Worm (Caenorhabditis elegans) whole organism, midembryonic: Measurements from ENCODE around the gene H04D03.6.
"Not testable (repeated sequence)": the region's sequence is repeated elsewhere in the genome, so short reads cannot be mapped to it uniquely, and the experiment has no call there.

ENCODE experiments used
- T22C8.4 ChIP-seq: fragments of 200-800 bp; sonication (Bioruptor generic); IDR thresholded peaks from 2 replicates; pipeline ENCODE4 v1.3.6; 2022; ENCODE audit warnings: missing genetic modification characterization, missing compliant biosample characterization
- cog-1 ChIP-seq: sonication (generic microtip); optimal IDR thresholded peaks from 2 replicates; lab custom pipeline; 2016; ENCODE audit warnings: missing genetic modification characterization, missing compliant biosample characterization
- flt-1 ChIP-seq: fragments of 200-800 bp; sonication (Bioruptor generic); IDR thresholded peaks from 2 replicates; pipeline ENCODE4 v1.3.6; 2022; ENCODE audit warnings: missing genetic modification characterization, missing compliant biosample characterization
- med-1 ChIP-seq: sonication (generic microtip); optimal IDR thresholded peaks from 2 replicates; lab custom pipeline; 2017; ENCODE audit warnings: missing genetic modification characterization, mild to moderate bottlenecking, missing compliant biosample characterization, antibody characterized with exemption, missing genetic modification reagents; ENCODE audit not compliant: insufficient read depth
- ref-1 ChIP-seq: fragments of 200-800 bp; sonication (Bioruptor generic); conservative IDR thresholded peaks from 2 replicates; pipeline ENCODE4 v1.3.6; 2022; ENCODE audit warnings: missing genetic modification reagents, missing genetic modification characterization, missing compliant biosample characterization
- tab-1 ChIP-seq: fragments of 200-800 bp; sonication (Bioruptor generic); IDR thresholded peaks from 2 replicates; pipeline ENCODE4 v1.3.6; 2022; ENCODE audit warnings: missing genetic modification characterization, missing compliant biosample characterization
- ztf-23 ChIP-seq: fragments of 200-800 bp; sonication (Bioruptor generic); IDR thresholded peaks from 2 replicates; pipeline ENCODE4 v1.3.6; 2022; ENCODE audit warnings: missing genetic modification reagents, missing genetic modification characterization, missing compliant biosample characterization
- ztf-29 ChIP-seq: fragments of 200-800 bp; sonication (Bioruptor generic); IDR thresholded peaks from 2 replicates; pipeline ENCODE4 v1.3.6; 2022; ENCODE audit warnings: missing genetic modification reagents, missing genetic modification characterization, missing compliant biosample characterization

DNA sequence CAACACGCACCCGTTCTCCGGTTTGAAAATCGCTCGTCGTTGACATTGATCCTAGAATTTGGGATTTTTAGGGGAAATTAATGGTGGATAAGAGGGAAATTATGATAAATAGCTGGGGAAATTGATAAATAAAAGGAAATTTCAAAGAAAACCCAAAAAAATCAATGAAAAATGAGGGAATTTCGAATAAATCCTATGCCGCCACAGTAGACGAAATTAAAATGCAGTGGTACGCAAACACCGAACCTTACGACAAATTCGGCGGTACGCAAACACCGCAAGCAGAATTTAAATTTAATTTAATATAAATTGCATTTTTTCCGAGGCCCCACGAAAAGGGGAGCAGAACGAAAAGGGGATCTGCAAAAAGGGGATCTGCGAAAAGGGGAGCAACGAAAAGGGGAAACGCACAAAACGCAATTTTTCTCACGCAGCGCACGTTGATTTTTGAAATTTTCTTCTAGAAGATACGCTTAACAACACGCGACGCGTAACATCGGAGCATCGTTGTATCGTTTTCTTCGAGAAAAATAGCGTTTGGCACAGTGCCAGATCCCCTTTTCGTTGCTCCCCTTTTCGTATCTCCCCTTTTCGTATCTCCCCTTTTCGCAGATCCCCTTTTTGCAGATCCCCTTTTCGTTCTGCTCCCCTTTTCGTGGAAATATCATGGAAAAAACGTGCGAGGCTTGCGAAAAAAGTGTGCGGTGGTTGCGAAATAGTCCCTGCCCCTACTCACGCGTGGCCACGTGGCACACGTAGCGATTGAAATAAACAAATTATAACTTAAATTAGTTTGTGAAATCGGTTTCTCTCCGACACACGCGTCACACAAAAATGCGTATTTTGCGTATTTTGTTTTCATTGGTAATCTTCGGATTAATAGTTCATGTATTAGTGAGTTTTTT lies 2.5 kb downstream of the H04D03.6 start, which contains the start of the genes smrd-1 and enu-3.1:
- peak; percentile 84 for TF ChIP-seq ztf-23 (GFP tag; lab: Robert Waterston, UW)
- peak; percentile 72 for TF ChIP-seq flt-1 (GFP tag; lab: Robert Waterston, UW)
- peak; percentile 34; the same call in 1 of the 2 replicates for TF ChIP-seq ztf-29
- TF ChIP-seq med-1; T22C8.4 (GFP tag; lab: Robert Waterston, UW); cog-1 (tag; lab: Kevin White, UChicago); tab-1; ref-1: not testable (repeated sequence)
